Fruit fly (Drosophila melanogaster) whole organism, adult: ENCODE data around the gene CG2901.

ENCODE experiments used
- CG7101 ChIP-seq: fragments of 200-800 bp; sonication (Bioruptor generic); optimal IDR thresholded peaks from 2 replicates; lab custom pipeline; 2018; ENCODE audit warnings: missing biosample characterization, mild to moderate bottlenecking, missing genetic modification characterization, moderate library complexity
- Clk ChIP-seq: fragments of 200-800 bp; sonication (Bioruptor generic); optimal IDR thresholded peaks from 2 replicates; lab custom pipeline; 2017; ENCODE audit warnings: missing biosample characterization, missing genetic modification characterization
- pad ChIP-seq: fragments of 200-800 bp; sonication (Bioruptor generic); optimal IDR thresholded peaks from 3 replicates; lab custom pipeline; 2017; ENCODE audit warnings: missing biosample characterization, missing genetic modification characterization, mild to moderate bottlenecking, moderate library complexity, missing genetic modification reagents

dm6 chrX:3789284-3789683 is 38.7 kb upstream of the CG2901 start:
- TF ChIP-seq CG7101 (tag; lab: Kevin White, UChicago) (no peak), Clk (no peak), pad (GFP tag; lab: Kevin White, UChicago) (no peak)
